Worm (Caenorhabditis elegans): ENCODE results near the gene hphd-1.

The hphd-1 gene

DNA sequence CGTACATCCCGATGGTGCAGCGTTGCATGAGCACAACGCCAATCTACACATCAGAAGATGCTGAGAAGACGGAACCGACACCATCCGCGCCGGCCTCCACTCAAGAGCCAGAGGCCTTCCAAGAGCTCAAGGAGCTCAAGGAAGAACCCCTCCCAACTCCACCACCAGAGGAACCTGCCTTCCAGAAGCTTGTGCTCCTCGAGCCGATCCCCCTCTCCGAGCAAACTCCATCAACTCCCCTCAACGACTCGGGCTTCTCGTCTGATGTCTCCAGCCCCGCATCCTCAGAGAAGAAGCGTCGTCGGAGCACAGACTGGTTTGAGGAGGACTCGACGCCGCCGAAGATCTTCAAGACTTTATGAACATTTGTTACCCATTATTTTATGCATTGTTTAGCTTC lies 4.2 kb downstream of the hphd-1 start:
- TF ChIP-seq hmg-4 (GFP tag; optimal IDR thresholded peaks at IDR 0.05) = no peak
- TF ChIP-seq hmbx-1 (tag; optimal IDR thresholded peaks at IDR 0.05) = no peak
- no peak for TF ChIP-seq ceh-36 (tag; optimal IDR thresholded peaks at IDR 0.05)
- no peak for TF ChIP-seq tbx-37 (GFP tag; conservative IDR thresholded peaks at IDR 0.05)
- no peak for TF ChIP-seq aly-1 (tag; optimal IDR thresholded peaks at IDR 0.05)

DNA sequence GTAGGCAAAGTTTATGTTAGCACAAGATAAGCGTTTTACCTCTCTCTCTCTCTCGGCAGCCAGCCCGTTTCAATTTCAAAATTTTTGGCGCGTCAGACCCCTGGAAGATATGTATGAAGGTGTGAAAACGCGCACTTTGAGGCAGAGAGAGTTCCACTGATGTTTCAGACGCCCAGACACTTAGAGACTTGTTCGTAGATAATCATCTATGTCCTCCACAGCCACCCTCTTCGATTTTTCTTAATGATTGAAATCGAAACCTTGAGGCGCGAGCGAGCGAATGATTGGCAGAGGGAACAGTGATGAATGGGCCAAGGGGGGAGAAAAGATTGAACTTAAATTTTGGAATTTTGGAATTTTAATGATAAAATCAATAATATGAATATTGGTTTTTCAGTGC lies 4.8 kb downstream of the hphd-1 start:
- TF ChIP-seq scrt-1 (GFP tag; IDR thresholded peaks at IDR 0.05) (no peak), flt-1 (GFP tag; IDR thresholded peaks at IDR 0.05) (no peak), ama-1 (optimal IDR thresholded peaks at IDR 0.05) (no peak), hnd-1 (tag; optimal IDR thresholded peaks at IDR 0.05) (no peak), ets-7 (tag; optimal IDR thresholded peaks at IDR 0.05) (no peak), aly-1 (tag; optimal IDR thresholded peaks at IDR 0.05) (no peak), B0310.2 (tag; optimal IDR thresholded peaks at IDR 0.05) (no peak), pes-1 (GFP tag; IDR thresholded peaks at IDR 0.05) (no peak), tbx-37 (GFP tag; conservative IDR thresholded peaks at IDR 0.05) (no peak), tbx-11 (GFP tag; IDR thresholded peaks at IDR 0.05) (no peak), F13C5.2 (tag; optimal IDR thresholded peaks at IDR 0.05) (no peak), ceh-36 (tag; optimal IDR thresholded peaks at IDR 0.05) (no peak), sea-1 (GFP tag; conservative IDR thresholded peaks at IDR 0.05) (no peak), hmg-4 (GFP tag; optimal IDR thresholded peaks at IDR 0.05) (no peak)

DNA sequence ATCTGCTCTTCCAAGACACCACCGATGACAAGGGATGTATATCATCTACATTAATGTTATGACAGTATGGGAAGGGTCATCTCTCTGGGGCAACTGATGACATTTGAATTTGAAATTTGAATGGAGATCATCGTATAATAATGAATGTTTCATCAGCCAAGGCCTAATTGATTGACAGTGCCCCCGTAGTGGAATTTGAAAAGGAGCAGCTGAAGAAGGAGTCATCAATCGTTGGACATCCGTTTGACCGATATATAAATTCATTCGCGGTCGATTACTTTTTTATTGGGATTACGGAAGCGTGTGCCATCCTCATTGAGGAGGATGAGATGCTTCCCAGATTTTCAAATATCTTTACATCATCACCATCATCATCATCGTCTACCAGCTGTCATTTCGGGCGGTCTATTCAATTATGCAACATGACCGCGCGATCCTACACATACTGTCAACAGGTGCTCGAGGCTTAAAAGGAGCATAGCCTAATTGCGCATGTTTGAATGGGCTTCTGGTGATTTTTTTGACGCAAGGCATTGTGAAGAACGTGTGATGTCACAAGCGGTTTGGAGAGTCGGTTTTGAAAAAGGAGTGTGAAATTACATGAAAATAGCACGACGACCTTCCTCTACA lies 5.3 kb downstream of the hphd-1 start:
- TF ChIP-seq hmbx-1 (tag; optimal IDR thresholded peaks at IDR 0.05) (no peak), hmg-4 (GFP tag; optimal IDR thresholded peaks at IDR 0.05) (no peak), ceh-13 (GFP tag; optimal IDR thresholded peaks at IDR 0.05) (no peak), F13C5.2 (tag; optimal IDR thresholded peaks at IDR 0.05) (no peak), pes-1 (GFP tag; IDR thresholded peaks at IDR 0.05) (no peak), tbx-37 (GFP tag; conservative IDR thresholded peaks at IDR 0.05) (no peak), scrt-1 (GFP tag; IDR thresholded peaks at IDR 0.05) (no peak), ama-1 (optimal IDR thresholded peaks at IDR 0.05) (no peak), ets-7 (tag; optimal IDR thresholded peaks at IDR 0.05) (no peak), tbx-11 (GFP tag; IDR thresholded peaks at IDR 0.05) (no peak), flt-1 (GFP tag; IDR thresholded peaks at IDR 0.05) (no peak), hnd-1 (tag; optimal IDR thresholded peaks at IDR 0.05) (no peak), B0310.2 (tag; optimal IDR thresholded peaks at IDR 0.05) (no peak), tra-4 (tag; optimal IDR thresholded peaks at IDR 0.05) (no peak), ceh-36 (tag; optimal IDR thresholded peaks at IDR 0.05) (no peak), sea-1 (GFP tag; conservative IDR thresholded peaks at IDR 0.05) (no peak), aly-1 (tag; optimal IDR thresholded peaks at IDR 0.05) (no peak)

ce11 chrII:12990191-12990590 lies 6.2 kb downstream of the hphd-1 start:
- TF ChIP-seq aly-1 (tag; optimal IDR thresholded peaks at IDR 0.05) = no peak
- TF ChIP-seq F13C5.2 (tag; optimal IDR thresholded peaks at IDR 0.05) = no peak
- no peak for TF ChIP-seq tra-4 (tag; optimal IDR thresholded peaks at IDR 0.05)
- no peak for TF ChIP-seq pes-1 (GFP tag; IDR thresholded peaks at IDR 0.05)
- no peak for TF ChIP-seq flt-1 (GFP tag; IDR thresholded peaks at IDR 0.05)
- TF ChIP-seq ets-7 (tag; optimal IDR thresholded peaks at IDR 0.05) = no peak
- no peak for TF ChIP-seq scrt-1 (GFP tag; IDR thresholded peaks at IDR 0.05)
- TF ChIP-seq hmbx-1 (tag; optimal IDR thresholded peaks at IDR 0.05) = no peak
- TF ChIP-seq B0310.2 (tag; optimal IDR thresholded peaks at IDR 0.05) = no peak
- no peak for TF ChIP-seq hnd-1 (tag; optimal IDR thresholded peaks at IDR 0.05)
- no peak for TF ChIP-seq ama-1 (optimal IDR thresholded peaks at IDR 0.05)

DNA sequence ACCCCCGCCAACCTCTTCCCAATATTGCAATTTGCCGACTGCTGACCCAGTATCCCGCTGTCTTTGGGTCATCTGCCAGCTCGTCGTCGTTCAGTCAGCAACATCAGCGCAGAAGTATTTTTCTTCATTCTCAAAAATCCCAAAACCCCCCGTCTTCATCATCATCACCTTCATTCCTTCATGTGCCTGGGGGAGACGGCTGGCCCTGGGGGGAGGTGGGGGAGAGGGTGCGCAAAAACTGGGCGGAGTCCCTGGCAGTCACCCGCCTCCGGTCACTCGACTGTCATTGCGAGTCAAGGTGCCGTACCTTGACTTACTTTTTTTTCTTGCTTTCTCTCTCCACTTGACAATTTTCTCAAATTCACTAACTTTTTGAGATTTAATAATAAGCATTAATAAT lies 8.6 kb downstream of the hphd-1 start:
- TF ChIP-seq hmg-4 (GFP tag; optimal IDR thresholded peaks at IDR 0.05) (peak; percentile 44), scrt-1 (GFP tag; IDR thresholded peaks at IDR 0.05) (no peak)

DNA sequence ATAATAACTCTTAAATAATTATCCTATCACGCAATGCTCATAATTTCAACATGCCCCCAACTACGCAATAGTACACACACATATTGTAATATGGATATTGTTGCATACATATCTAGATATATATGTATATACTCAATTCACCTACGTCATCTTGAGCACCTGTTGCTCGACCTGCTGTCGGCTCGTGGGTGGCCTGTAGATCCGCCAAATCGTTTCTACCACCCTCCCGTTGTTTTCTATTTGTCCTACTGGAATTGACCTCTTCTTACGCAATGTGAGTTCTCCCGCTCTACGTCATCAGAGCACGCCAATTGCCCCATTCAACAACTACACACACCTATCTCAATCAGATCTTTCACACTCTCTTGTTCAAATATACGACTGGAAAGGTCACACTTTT lies 10.6 kb downstream of the hphd-1 start:
- TF ChIP-seq ceh-13 (GFP tag; optimal IDR thresholded peaks at IDR 0.05) (no peak), pes-1 (GFP tag; IDR thresholded peaks at IDR 0.05) (peak; percentile 32; the same call in 1 of the 2 replicates)

- TF ChIP-seq tbx-11 (GFP tag; IDR thresholded peaks at IDR 0.05) = no peak
Measured at ce11 chrII:12984709-12985108, 11.7 kb downstream of the hphd-1 start.

ce11 chrII:12982830-12983229 lies 13.5 kb downstream of the hphd-1 start:
- TF ChIP-seq ets-7 (tag; optimal IDR thresholded peaks at IDR 0.05) (no peak), tbx-11 (GFP tag; IDR thresholded peaks at IDR 0.05) (no peak), ama-1 (optimal IDR thresholded peaks at IDR 0.05) (no peak), pes-1 (GFP tag; IDR thresholded peaks at IDR 0.05) (no peak), ceh-36 (tag; optimal IDR thresholded peaks at IDR 0.05) (no peak), F13C5.2 (tag; optimal IDR thresholded peaks at IDR 0.05) (no peak), hmg-4 (GFP tag; optimal IDR thresholded peaks at IDR 0.05) (no peak), scrt-1 (GFP tag; IDR thresholded peaks at IDR 0.05) (no peak), hnd-1 (tag; optimal IDR thresholded peaks at IDR 0.05) (no peak), flt-1 (GFP tag; IDR thresholded peaks at IDR 0.05) (no peak), sea-1 (GFP tag; conservative IDR thresholded peaks at IDR 0.05) (no peak)

ce11 chrII:12981980-12982575 lies 14.3 kb downstream of the hphd-1 start:
- TF ChIP-seq hnd-1 (tag; optimal IDR thresholded peaks at IDR 0.05) = no peak
- TF ChIP-seq pes-1 (GFP tag; IDR thresholded peaks at IDR 0.05) = no peak
- TF ChIP-seq tbx-11 (GFP tag; IDR thresholded peaks at IDR 0.05) = no peak
- no peak for TF ChIP-seq scrt-1 (GFP tag; IDR thresholded peaks at IDR 0.05)
- no peak for TF ChIP-seq hmg-4 (GFP tag; optimal IDR thresholded peaks at IDR 0.05)
- no peak for TF ChIP-seq tbx-37 (GFP tag; conservative IDR thresholded peaks at IDR 0.05)
- no peak for TF ChIP-seq sea-1 (GFP tag; conservative IDR thresholded peaks at IDR 0.05)
- no peak for TF ChIP-seq F13C5.2 (tag; optimal IDR thresholded peaks at IDR 0.05)
- no peak for TF ChIP-seq hmbx-1 (tag; optimal IDR thresholded peaks at IDR 0.05)
- TF ChIP-seq ama-1 (optimal IDR thresholded peaks at IDR 0.05) = no peak
- no peak for TF ChIP-seq ceh-36 (tag; optimal IDR thresholded peaks at IDR 0.05)
- no peak for TF ChIP-seq aly-1 (tag; optimal IDR thresholded peaks at IDR 0.05)
